Worm (Caenorhabditis elegans): ENCODE results near the gene ZK1240.3.

The ZK1240.3 gene

ce11 chrII:2300861-2301260, 19.3 kb upstream of the ZK1240.3 start, which contains the start of gene B0281.5:
B0281.5 (minus strand) TSS chrII:2300961.
- no peak for TF ChIP-seq gmeb-2 (tag; optimal IDR thresholded peaks at IDR 0.05)
- no peak for TF ChIP-seq rnt-1 (tag; optimal IDR thresholded peaks at IDR 0.05)
- no peak for TF ChIP-seq lim-6 (tag; optimal IDR thresholded peaks at IDR 0.05)
- TF ChIP-seq ref-2 (tag; optimal IDR thresholded peaks at IDR 0.05) = no peak
- TF ChIP-seq hlh-30 (tag; optimal IDR thresholded peaks at IDR 0.05; ENCODE audit: insufficient read depth) = no peak
- TF ChIP-seq hlh-15 (tag; optimal IDR thresholded peaks at IDR 0.05) = no peak
- TF ChIP-seq nfya-1 (tag; optimal IDR thresholded peaks at IDR 0.05) = no peak
- no peak for TF ChIP-seq ceh-30 (tag; optimal IDR thresholded peaks at IDR 0.05)
- no peak for TF ChIP-seq dmd-4 (tag; optimal IDR thresholded peaks at IDR 0.05; ENCODE audit: borderline replicate concordance)
- no peak for TF ChIP-seq sox-2 (GFP tag; IDR thresholded peaks at IDR 0.05)
- no peak for TF ChIP-seq ceh-2 (tag; optimal IDR thresholded peaks at IDR 0.05)
- no peak for TF ChIP-seq odd-2 (tag; optimal IDR thresholded peaks at IDR 0.05)
- no peak for TF ChIP-seq K02D7.2 (tag; optimal IDR thresholded peaks at IDR 0.05)
- TF ChIP-seq elt-4 (tag; optimal IDR thresholded peaks at IDR 0.05) = no peak
- TF ChIP-seq K09A11.1 (tag; optimal IDR thresholded peaks at IDR 0.05; ENCODE audit: insufficient read depth) = no peak
- TF ChIP-seq fax-1 (tag; optimal IDR thresholded peaks at IDR 0.05) = no peak
- no peak for TF ChIP-seq unc-42 (tag; optimal IDR thresholded peaks at IDR 0.05)
- TF ChIP-seq F13H6.1 (tag; optimal IDR thresholded peaks at IDR 0.05) = no peak

ce11 chrII:2302330-2302729, 17.8 kb upstream of the ZK1240.3 start, which contains the start of gene B0281.6:
B0281.6 (minus strand) TSS chrII:2302430.
- TF ChIP-seq che-1 (tag; optimal IDR thresholded peaks at IDR 0.05) (no peak), odd-2 (tag; optimal IDR thresholded peaks at IDR 0.05) (no peak), hlh-15 (tag; optimal IDR thresholded peaks at IDR 0.05) (no peak), ttx-3 (tag; optimal IDR thresholded peaks at IDR 0.05) (no peak), pag-3 (tag; optimal IDR thresholded peaks at IDR 0.05; ENCODE audit: borderline replicate concordance) (no peak), ceh-24 (tag; optimal IDR thresholded peaks at IDR 0.05) (no peak), elt-2 (tag; optimal IDR thresholded peaks at IDR 0.05) (no peak), ceh-19 (GFP tag; optimal IDR thresholded peaks at IDR 0.05) (no peak), lin-11 (tag; optimal IDR thresholded peaks at IDR 0.05) (no peak), nfya-1 (tag; optimal IDR thresholded peaks at IDR 0.05) (no peak), fkh-6 (tag; optimal IDR thresholded peaks at IDR 0.05) (no peak), ceh-14 (tag; optimal IDR thresholded peaks at IDR 0.05) (no peak), C38D4.7 (GFP tag; optimal IDR thresholded peaks at IDR 0.05) (no peak), Y22D7AL.16 (tag; optimal IDR thresholded peaks at IDR 0.05) (no peak)

ce11 chrII:2304575-2304974, 15.6 kb upstream of the ZK1240.3 start:
- no peak for TF ChIP-seq elt-2 (tag; optimal IDR thresholded peaks at IDR 0.05)
- TF ChIP-seq pha-2 (tag; optimal IDR thresholded peaks at IDR 0.05) = no peak
- TF ChIP-seq hlh-30 (tag; optimal IDR thresholded peaks at IDR 0.05; ENCODE audit: insufficient read depth) = no peak
- no peak for TF ChIP-seq pros-1 (tag; optimal IDR thresholded peaks at IDR 0.05)
- no peak for TF ChIP-seq tbx-7 (tag; optimal IDR thresholded peaks at IDR 0.05)
- TF ChIP-seq gmeb-2 (tag; optimal IDR thresholded peaks at IDR 0.05) = no peak
- no peak for TF ChIP-seq ztf-16 (tag; optimal IDR thresholded peaks at IDR 0.05)
- TF ChIP-seq unc-42 (tag; optimal IDR thresholded peaks at IDR 0.05) = no peak
- TF ChIP-seq dmd-4 (tag; optimal IDR thresholded peaks at IDR 0.05; ENCODE audit: borderline replicate concordance) = no peak
- TF ChIP-seq ceh-24 (tag; optimal IDR thresholded peaks at IDR 0.05) = no peak

- TF ChIP-seq K09A11.1 (tag; optimal IDR thresholded peaks at IDR 0.05; ENCODE audit: insufficient read depth) (no peak), nfya-1 (tag; optimal IDR thresholded peaks at IDR 0.05) (no peak), hlh-15 (tag; optimal IDR thresholded peaks at IDR 0.05) (no peak), ceh-45 (GFP tag; IDR thresholded peaks at IDR 0.05) (no peak), pqm-1 (tag; optimal IDR thresholded peaks at IDR 0.05) (no peak), unc-3 (GFP tag; conservative IDR thresholded peaks at IDR 0.05) (no peak), unc-3 (tag; optimal IDR thresholded peaks at IDR 0.05) (no peak), fax-1 (tag; optimal IDR thresholded peaks at IDR 0.05) (no peak), Y22D7AL.16 (tag; optimal IDR thresholded peaks at IDR 0.05) (no peak), rnt-1 (tag; optimal IDR thresholded peaks at IDR 0.05) (no peak), mec-3 (tag; optimal IDR thresholded peaks at IDR 0.05; ENCODE audit: borderline replicate concordance) (no peak), zip-5 (tag; optimal IDR thresholded peaks at IDR 0.05) (no peak), ceh-9 (tag; optimal IDR thresholded peaks at IDR 0.05) (no peak), hlh-30 (tag; optimal IDR thresholded peaks at IDR 0.05; ENCODE audit: insufficient read depth) (no peak), ttx-3 (tag; optimal IDR thresholded peaks at IDR 0.05) (no peak), pat-9 (tag; optimal IDR thresholded peaks at IDR 0.05) (no peak), nhr-232 (tag; optimal IDR thresholded peaks at IDR 0.05) (no peak), ceh-2 (tag; optimal IDR thresholded peaks at IDR 0.05) (no peak), dve-1 (tag; optimal IDR thresholded peaks at IDR 0.05) (no peak)
Observed at ce11 chrII:2305507-2305906, 14.6 kb upstream of the ZK1240.3 start.
